Worm (Caenorhabditis elegans) whole organism, young adult: ENCODE data around the gene F22E5.21.

Experiments used
- aptf-3 ChIP-seq: fragments of 200-800 bp; sonication (Bioruptor generic); IDR thresholded peaks from 2 replicates; pipeline ENCODE4 v1.3.6; 2022; ENCODE audit warnings: missing genetic modification characterization, missing compliant biosample characterization
- chd-7 ChIP-seq: sonication (generic microtip); optimal IDR thresholded peaks from 2 replicates; lab custom pipeline; 2016; ENCODE audit warnings: mild to moderate bottlenecking, missing genetic modification characterization, moderate library complexity, missing compliant biosample characterization

DNA sequence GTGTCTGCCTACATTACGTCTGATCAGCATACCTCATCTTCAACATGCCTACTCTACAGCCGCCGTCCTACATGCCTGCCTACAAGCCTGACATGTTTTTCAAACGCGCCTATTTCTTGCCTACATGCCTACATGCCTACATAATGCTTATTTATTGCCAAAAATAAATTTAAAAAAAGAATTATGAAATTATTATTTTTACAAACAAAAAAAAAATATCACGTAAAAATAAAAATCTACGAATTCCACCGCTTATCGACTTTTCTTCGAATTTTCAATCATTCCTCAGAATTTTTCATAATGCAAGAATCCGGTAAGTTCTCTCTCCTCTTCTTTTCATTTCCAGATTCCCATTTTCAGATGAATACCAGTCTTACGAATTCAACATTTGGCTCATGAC lies 14.8 kb downstream of the F22E5.21 start, which contains the start of gene D2062.5:
- TF ChIP-seq aptf-3 (GFP tag; lab: Robert Waterston, UW) (no peak), chd-7 (tag; lab: Kevin White, UChicago) (no peak)
